Fruit fly (Drosophila melanogaster): ENCODE results near the gene Atg14.

Gene Atg14

DNA sequence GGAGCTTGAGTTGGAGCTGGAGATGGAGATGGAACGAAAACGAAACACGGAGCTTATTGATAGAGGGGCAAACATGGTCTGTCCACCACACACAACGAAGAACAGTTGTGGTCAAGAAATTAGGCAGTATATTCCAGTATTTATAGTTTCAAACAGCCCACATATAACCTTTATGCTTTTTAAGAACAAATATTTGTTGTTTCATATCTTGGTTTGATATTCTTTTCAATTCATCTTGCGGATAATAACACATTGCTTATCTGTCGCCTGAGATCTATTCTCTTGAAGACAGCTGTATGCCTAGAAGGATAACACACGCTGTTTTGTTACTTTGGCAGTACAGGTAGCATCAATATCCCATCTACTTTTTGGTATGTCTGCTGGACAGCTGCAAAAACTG, 43.4 kb upstream of the Atg14 start (continued):
- no peak for TF ChIP-seq Smox (GFP tag; optimal IDR thresholded peaks at IDR 0.05)
- no peak for TF ChIP-seq spab (GFP tag; optimal IDR thresholded peaks at IDR 0.05)
- peak; percentile 52 for TF ChIP-seq Lpt (GFP tag; optimal IDR thresholded peaks at IDR 0.05)
- TF ChIP-seq CG3919 (GFP tag; optimal IDR thresholded peaks at IDR 0.05): peak; percentile 34
- TF ChIP-seq vri (GFP tag; optimal IDR thresholded peaks at IDR 0.05): no peak
- no peak for TF ChIP-seq CG9139 (GFP tag; optimal IDR thresholded peaks at IDR 0.05)
- no peak for TF ChIP-seq salr (GFP tag; optimal IDR thresholded peaks at IDR 0.05)
- TF ChIP-seq achi (GFP tag; optimal IDR thresholded peaks at IDR 0.05): peak; percentile 12
- TF ChIP-seq Eip78C (GFP tag): peak; percentile 65
- TF ChIP-seq CG6163 (GFP tag; IDR thresholded peaks at IDR 0.05): peak; percentile 63; the same call in 2 of the 3 replicates
- TF ChIP-seq CG16779 (tag; optimal IDR thresholded peaks at IDR 0.05): no peak
- TF ChIP-seq CG15336 (GFP tag; IDR thresholded peaks at IDR 0.05): 0 out of 2 replicates have a peak, but pooled peaks have one; percentile 8
- peak; percentile 24 for TF ChIP-seq CG10669 (GFP tag; optimal IDR thresholded peaks at IDR 0.05)
- no peak for TF ChIP-seq CG8632 (GFP tag; optimal IDR thresholded peaks at IDR 0.05)
- TF ChIP-seq ss (GFP tag; optimal IDR thresholded peaks at IDR 0.05): peak in 1 of 2 experiments; percentile 17
- 0 out of 3 replicates have a peak, but pooled peaks have one; percentile 27 for TF ChIP-seq CG8119 (GFP tag; IDR thresholded peaks at IDR 0.05)
- no peak for TF ChIP-seq topi (GFP tag; optimal IDR thresholded peaks at IDR 0.05)
- TF ChIP-seq acj6 (GFP tag; optimal IDR thresholded peaks at IDR 0.05): no peak

- TF ChIP-seq salr (GFP tag; optimal IDR thresholded peaks at IDR 0.05) (peak in 1 of 2 experiments; percentile 45), dac (GFP tag; optimal IDR thresholded peaks at IDR 0.05) (no peak), CG8632 (GFP tag; optimal IDR thresholded peaks at IDR 0.05) (no peak), Met (GFP tag; optimal IDR thresholded peaks at IDR 0.05) (no peak), net (GFP tag; optimal IDR thresholded peaks at IDR 0.05) (peak; percentile 20), Ets96B (tag; optimal IDR thresholded peaks at IDR 0.05) (no peak), CG3032 (tag; optimal IDR thresholded peaks at IDR 0.05) (peak; percentile 25), CG10631 (GFP tag; optimal IDR thresholded peaks at IDR 0.05) (no peak), vri (GFP tag; optimal IDR thresholded peaks at IDR 0.05) (peak; percentile 66), Eip75B (GFP tag; optimal IDR thresholded peaks at IDR 0.05) (no peak), Gug (GFP tag; IDR thresholded peaks at IDR 0.05) (no peak), esn (GFP tag; optimal IDR thresholded peaks at IDR 0.05) (peak; percentile 27), Sox102F (GFP tag; optimal IDR thresholded peaks at IDR 0.05) (peak; percentile 44), spab (GFP tag; optimal IDR thresholded peaks at IDR 0.05) (peak; percentile 9), Hr39 (GFP tag; optimal IDR thresholded peaks at IDR 0.05) (no peak), Blimp-1 (GFP tag; optimal IDR thresholded peaks at IDR 0.05) (peak; percentile 55), Eip78C (GFP tag) (peak; percentile 68), CG6854 (GFP tag; optimal IDR thresholded peaks at IDR 0.05) (peak; percentile 68), Ets21C (GFP tag; optimal IDR thresholded peaks at IDR 0.05) (no peak), CG34406 (GFP tag; optimal IDR thresholded peaks at IDR 0.05) (no peak), CG4318 (GFP tag; optimal IDR thresholded peaks at IDR 0.05) (no peak), acj6 (GFP tag; optimal IDR thresholded peaks at IDR 0.05) (no peak), fd59A (GFP tag; optimal IDR thresholded peaks at IDR 0.05) (no peak), CG8119 (GFP tag; IDR thresholded peaks at IDR 0.05) (0 out of 3 replicates have a peak, but pooled peaks have one; percentile 27), ss (GFP tag; optimal IDR thresholded peaks at IDR 0.05) (peak; percentile 52 to 58), dsx (GFP tag; optimal IDR thresholded peaks at IDR 0.05; ENCODE audit: poor library complexity, severe bottlenecking) (peak; percentile 57), CG6163 (GFP tag; IDR thresholded peaks at IDR 0.05) (0 out of 3 replicates have a peak, but pooled peaks have one; percentile 29), OdsH (GFP tag; optimal IDR thresholded peaks at IDR 0.05) (no peak), CG3919 (GFP tag; optimal IDR thresholded peaks at IDR 0.05) (peak; percentile 28), Sox15 (GFP tag; optimal IDR thresholded peaks at IDR 0.05) (no peak), fkh (GFP tag; optimal IDR thresholded peaks at IDR 0.05) (peak; percentile 88), Lpt (GFP tag; optimal IDR thresholded peaks at IDR 0.05) (peak; percentile 1), pdm3 (GFP tag; optimal IDR thresholded peaks at IDR 0.05) (no peak), Sox14 (GFP tag; optimal IDR thresholded peaks at IDR 0.05) (peak; percentile 56), CG11762 (GFP tag; optimal IDR thresholded peaks at IDR 0.05; ENCODE audit: insufficient read depth) (no peak), CG31627 (GFP tag; optimal IDR thresholded peaks at IDR 0.05) (no peak), achi (GFP tag; optimal IDR thresholded peaks at IDR 0.05) (no peak), topi (GFP tag; optimal IDR thresholded peaks at IDR 0.05) (peak; percentile 7), CG15336 (GFP tag; IDR thresholded peaks at IDR 0.05) (peak; percentile 35; the same call in 1 of the 2 replicates), CG7368 (GFP tag; optimal IDR thresholded peaks at IDR 0.05) (peak; percentile 10), CG10669 (GFP tag; optimal IDR thresholded peaks at IDR 0.05) (peak; percentile 19), CG11902 (GFP tag; optimal IDR thresholded peaks at IDR 0.05) (no peak), Smox (GFP tag; optimal IDR thresholded peaks at IDR 0.05) (no peak), fd85E (GFP tag; optimal IDR thresholded peaks at IDR 0.05) (no peak)
Observed at dm6 chr3R:29074001-29074609, 42.1 kb upstream of the Atg14 start.

Measured in whole organism, prepupa.